Fruit fly (Drosophila melanogaster) whole organism, embryonic: ENCODE measurements around the gene snz.
A peak's percentile ranks its signal among the peaks of the same experiment; 100 is the strongest.

ENCODE experiments used
- Asciz ChIP-seq: fragments of 200-800 bp; sonication (Bioruptor generic); optimal IDR thresholded peaks from 2 replicates; lab custom pipeline; 2017; ENCODE audit warnings: missing biosample characterization, mild to moderate bottlenecking, missing genetic modification characterization, missing genetic modification reagents
- B-H2 ChIP-seq: fragments of 200-800 bp; sonication (Bioruptor generic); optimal IDR thresholded peaks from 2 replicates; lab custom pipeline; 2018; ENCODE audit warnings: missing biosample characterization, mild to moderate bottlenecking, missing genetic modification characterization
- CG10209 ChIP-seq: fragments of 200-800 bp; sonication (Bioruptor generic); optimal IDR thresholded peaks from 3 replicates; lab custom pipeline; 2017; ENCODE audit warnings: missing biosample characterization, mild to moderate bottlenecking, missing genetic modification characterization, missing genetic modification reagents
- CG10366 ChIP-seq: fragments of 200-800 bp; sonication (Bioruptor generic); IDR thresholded peaks from 2 replicates; pipeline ENCODE4 v1.3.6; 2022; ENCODE audit warnings: missing biosample characterization, missing genetic modification characterization
- CG11085 ChIP-seq: fragments of 200-800 bp; sonication (Bioruptor generic); IDR thresholded peaks from 2 replicates; pipeline ENCODE4 v1.3.6; 2022; ENCODE audit warnings: missing biosample characterization, missing genetic modification characterization
- CG12219 ChIP-seq: fragments of 200-800 bp; sonication (Bioruptor generic); optimal IDR thresholded peaks from 3 replicates; lab custom pipeline; 2018; ENCODE audit warnings: missing biosample characterization, mild to moderate bottlenecking, missing genetic modification characterization
- CG14710 ChIP-seq: fragments of 200-800 bp; sonication (Bioruptor generic); optimal IDR thresholded peaks from 3 replicates; lab custom pipeline; 2019; ENCODE audit warnings: missing biosample characterization, mild to moderate bottlenecking, missing genetic modification characterization, moderate library complexity
- CG17359 ChIP-seq: fragments of 200-800 bp; sonication (Bioruptor generic); optimal IDR thresholded peaks from 3 replicates; lab custom pipeline; 2018; ENCODE audit warnings: missing biosample characterization, mild to moderate bottlenecking, missing genetic modification characterization, moderate library complexity
- CG17385 ChIP-seq: fragments of 200-800 bp; sonication (Bioruptor generic); optimal IDR thresholded peaks from 3 replicates; lab custom pipeline; 2018; ENCODE audit warnings: missing biosample characterization, mild to moderate bottlenecking, missing genetic modification characterization
- CG18262 ChIP-seq: fragments of 200-800 bp; optimal IDR thresholded peaks from 3 replicates; lab custom pipeline; 2019; ENCODE audit warnings: missing biosample characterization, mild to moderate bottlenecking, missing genetic modification characterization, moderate library complexity
- CG2129 ChIP-seq: fragments of 200-800 bp; sonication (Bioruptor generic); IDR thresholded peaks from 2 replicates; pipeline ENCODE4 v1.3.6; 2022; ENCODE audit warnings: missing biosample characterization, missing genetic modification characterization; ENCODE audit not compliant: partially characterized antibody
- CG31224 ChIP-seq: fragments of 200-800 bp; sonication (Bioruptor generic); IDR thresholded peaks from 2 replicates; pipeline ENCODE4 v1.3.6; 2022; ENCODE audit warnings: missing biosample characterization, missing genetic modification characterization
- CG31365 ChIP-seq: fragments of 200-800 bp; sonication (Bioruptor generic); optimal IDR thresholded peaks from 2 replicates; lab custom pipeline; 2018; ENCODE audit warnings: missing biosample characterization, mild to moderate bottlenecking, missing genetic modification characterization
- CG31441 ChIP-seq: fragments of 200-800 bp; sonication (Bioruptor generic); IDR thresholded peaks from 2 replicates; pipeline ENCODE4 v1.3.6; 2022; ENCODE audit warnings: missing biosample characterization, missing genetic modification characterization
- CG4424 ChIP-seq: fragments of 200-800 bp; sonication (Bioruptor generic); optimal IDR thresholded peaks from 3 replicates; lab custom pipeline; 2016; ENCODE audit warnings: missing biosample characterization, missing genetic modification characterization
- CG6175 ChIP-seq: fragments of 200-800 bp; sonication (Bioruptor generic); IDR thresholded peaks from 3 replicates; pipeline ENCODE4 v1.3.6; 2022; ENCODE audit warnings: missing biosample characterization, missing genetic modification characterization
- CG6689 ChIP-seq: fragments of 200-800 bp; sonication (Bioruptor generic); IDR thresholded peaks from 2 replicates; pipeline ENCODE4 v1.3.6; 2022; ENCODE audit warnings: missing biosample characterization, missing genetic modification characterization
- CG7839 ChIP-seq: fragments of 200-800 bp; sonication (Bioruptor generic); optimal IDR thresholded peaks from 3 replicates; lab custom pipeline; 2018; ENCODE audit warnings: missing biosample characterization, mild to moderate bottlenecking, missing genetic modification characterization, moderate library complexity
- CG9727 ChIP-seq: fragments of 200-800 bp; sonication (Bioruptor generic); optimal IDR thresholded peaks from 3 replicates; lab custom pipeline; 2017; ENCODE audit warnings: missing biosample characterization, mild to moderate bottlenecking, missing genetic modification characterization
- CG9797 ChIP-seq: fragments of 200-800 bp; sonication (Bioruptor generic); optimal IDR thresholded peaks from 3 replicates; lab custom pipeline; 2018; ENCODE audit warnings: missing biosample characterization, mild to moderate bottlenecking, missing genetic modification characterization
- D19B ChIP-seq: fragments of 200-800 bp; sonication (Bioruptor generic); optimal IDR thresholded peaks from 2 replicates; lab custom pipeline; 2017; ENCODE audit warnings: missing biosample characterization, mild to moderate bottlenecking, missing genetic modification characterization
- Deaf1 ChIP-seq: fragments of 200-800 bp; optimal IDR thresholded peaks from 3 replicates; lab custom pipeline; 2019; ENCODE audit warnings: missing biosample characterization, mild to moderate bottlenecking, missing genetic modification characterization, moderate library complexity
- Dip3 ChIP-seq: fragments of 200-800 bp; sonication (Bioruptor generic); optimal IDR thresholded peaks from 3 replicates; lab custom pipeline; 2016; ENCODE audit warnings: missing biosample characterization, missing genetic modification characterization
- Elba2 ChIP-seq: fragments of 200-800 bp; sonication (Bioruptor generic); optimal IDR thresholded peaks from 3 replicates; lab custom pipeline; 2016; ENCODE audit warnings: missing biosample characterization, missing genetic modification characterization
- Fer1 ChIP-seq: fragments of 200-800 bp; sonication (Bioruptor generic); optimal IDR thresholded peaks from 2 replicates; lab custom pipeline; 2017; ENCODE audit warnings: missing biosample characterization, mild to moderate bottlenecking, missing genetic modification characterization
- Hey ChIP-seq: fragments of 200-800 bp; sonication (Bioruptor generic); optimal IDR thresholded peaks from 3 replicates; lab custom pipeline; 2018; ENCODE audit warnings: missing biosample characterization, mild to moderate bottlenecking, missing genetic modification characterization
- Hr78 ChIP-seq, 2 experiments: fragments of 200-800 bp in 1 of 2; fragments of >200 bp in 1 of 2; sonication (Bioruptor generic) in 1 of 2; optimal IDR thresholded peaks; 2 replicates each; lab custom pipeline; 2017 to 2019; ENCODE audit warnings: missing biosample characterization in 2 of 2, missing genetic modification characterization in 2 of 2, mild to moderate bottlenecking in 1 of 2, moderate library complexity in 1 of 2
- Jarid2 ChIP-seq: fragments of 200-800 bp; sonication (Bioruptor generic); optimal IDR thresholded peaks from 3 replicates; lab custom pipeline; 2017; ENCODE audit warnings: mild to moderate bottlenecking, missing biosample characterization, missing genetic modification reagents, missing genetic modification characterization
- Meics ChIP-seq: fragments of 200-800 bp; sonication (Bioruptor generic); optimal IDR thresholded peaks from 2 replicates; lab custom pipeline; 2017; ENCODE audit warnings: missing biosample characterization, mild to moderate bottlenecking, missing genetic modification characterization
- Nf-YA ChIP-seq: fragments of 200-800 bp; sonication (Bioruptor generic); IDR thresholded peaks from 2 replicates; pipeline ENCODE4 v1.3.6; 2022; ENCODE audit warnings: missing biosample characterization, missing genetic modification characterization
- NfI ChIP-seq: fragments of 200-800 bp; sonication (Bioruptor generic); optimal IDR thresholded peaks from 3 replicates; lab custom pipeline; 2018; ENCODE audit warnings: missing biosample characterization, mild to moderate bottlenecking, missing genetic modification characterization, moderate library complexity
- PHDP ChIP-seq: fragments of 200-800 bp; sonication (Bioruptor generic); optimal IDR thresholded peaks from 3 replicates; lab custom pipeline; 2018; ENCODE audit warnings: missing biosample characterization, mild to moderate bottlenecking, missing genetic modification characterization, moderate library complexity
- Ssrp ChIP-seq: fragments of 200-800 bp; sonication (Bioruptor generic); optimal IDR thresholded peaks from 2 replicates; lab custom pipeline; 2018; ENCODE audit warnings: missing biosample characterization, mild to moderate bottlenecking, missing genetic modification characterization, moderate library complexity
- al ChIP-seq: fragments of 200-800 bp; sonication (Bioruptor generic); IDR thresholded peaks from 2 replicates; pipeline ENCODE4 v1.3.6; 2022; ENCODE audit warnings: missing biosample characterization, missing genetic modification characterization
- chn ChIP-seq: fragments of 200-800 bp; sonication (Bioruptor generic); optimal IDR thresholded peaks from 2 replicates; lab custom pipeline; 2016; ENCODE audit warnings: missing biosample characterization, missing genetic modification characterization
- dmrt11E ChIP-seq: fragments of 200-800 bp; sonication (Bioruptor generic); optimal IDR thresholded peaks from 3 replicates; lab custom pipeline; 2018; ENCODE audit warnings: missing biosample characterization, mild to moderate bottlenecking, missing genetic modification characterization, moderate library complexity
- eyg ChIP-seq: fragments of 200-800 bp; sonication (Bioruptor generic); optimal IDR thresholded peaks from 3 replicates; lab custom pipeline; 2016; ENCODE audit warnings: missing biosample characterization, missing genetic modification characterization
- ind ChIP-seq: fragments of 200-800 bp; sonication (Bioruptor generic); optimal IDR thresholded peaks from 3 replicates; lab custom pipeline; 2016; ENCODE audit warnings: missing biosample characterization, missing genetic modification characterization
- sd ChIP-seq: fragments of 200-800 bp; sonication (Bioruptor generic); optimal IDR thresholded peaks from 3 replicates; lab custom pipeline; 2018; ENCODE audit warnings: missing biosample characterization, mild to moderate bottlenecking, missing genetic modification characterization, moderate library complexity
- sens-2 ChIP-seq: fragments of 200-800 bp; sonication (Bioruptor generic); IDR thresholded peaks from 2 replicates; pipeline ENCODE4 v1.3.6; 2022; ENCODE audit warnings: missing biosample characterization, missing genetic modification characterization
- shn ChIP-seq: fragments of 200-800 bp; sonication (Bioruptor generic); optimal IDR thresholded peaks from 3 replicates; lab custom pipeline; 2016; ENCODE audit warnings: missing biosample characterization, missing genetic modification characterization
- toy ChIP-seq: fragments of 200-800 bp; sonication (Bioruptor generic); IDR thresholded peaks from 2 replicates; pipeline ENCODE4 v1.3.6; 2022; ENCODE audit warnings: missing biosample characterization, missing genetic modification characterization
- yki ChIP-seq: fragments of >200 bp; optimal IDR thresholded peaks from 3 replicates; lab custom pipeline; 2018
- zf30C ChIP-seq: fragments of 200-800 bp; sonication (Bioruptor generic); optimal IDR thresholded peaks from 3 replicates; lab custom pipeline; 2018; ENCODE audit warnings: missing biosample characterization, mild to moderate bottlenecking, missing genetic modification characterization

Gene snz

dm6 chrX:7938482-7938804 is 26.6 kb downstream of the snz start (continued):
- TF ChIP-seq D19B (GFP tag; lab: Kevin White, UChicago) (no peak), CG31224 (GFP tag; lab: Robert Waterston, UW) (no peak), toy (GFP tag; lab: Robert Waterston, UW) (no peak), CG12219 (GFP tag; lab: Kevin White, UChicago) (no peak), chn (GFP tag; lab: Kevin White, UChicago) (peak; percentile 1)

dm6 chrX:7944151-7944713 is 32.3 kb downstream of the snz start:
- TF ChIP-seq B-H2 (GFP tag; lab: Kevin White, UChicago), result peak; percentile 16
- TF ChIP-seq Jarid2 (GFP tag; lab: Kevin White, UChicago), result peak; percentile 5
- TF ChIP-seq CG9797 (GFP tag; lab: Kevin White, UChicago), result no peak
- TF ChIP-seq sens-2 (GFP tag; lab: Robert Waterston, UW), result 0 out of 2 replicates have a peak, but pooled peaks have one; percentile 15
- no peak for TF ChIP-seq CG11085 (GFP tag; lab: Robert Waterston, UW)
- TF ChIP-seq Hey (tag; lab: Kevin White, UChicago), result no peak
- TF ChIP-seq CG4424 (GFP tag; lab: Kevin White, UChicago), result no peak
- TF ChIP-seq CG17385 (GFP tag; lab: Kevin White, UChicago), result peak; percentile 85
- peak; percentile 62 for TF ChIP-seq Elba2 (GFP tag; lab: Kevin White, UChicago)
- peak; percentile 57 for TF ChIP-seq CG31365 (tag; lab: Kevin White, UChicago)

dm6 chrX:7944772-7945722 is 33.2 kb downstream of the snz start:
- TF ChIP-seq CG6175 (GFP tag; lab: Robert Waterston, UW), result 0 out of 3 replicates have a peak, but pooled peaks have one; percentile 10
- no peak for TF ChIP-seq Nf-YA (GFP tag; lab: Robert Waterston, UW)
- TF ChIP-seq zf30C, result peak; percentile 68
- peak; percentile 12 for TF ChIP-seq Fer1 (GFP tag; lab: Kevin White, UChicago)
- TF ChIP-seq CG18262 (tag; lab: Kevin White, UChicago), result peak; percentile 46
- TF ChIP-seq dmrt11E (tag; lab: Kevin White, UChicago), result peak; percentile 8
- peak; percentile 3 for TF ChIP-seq CG10209 (GFP tag; lab: Kevin White, UChicago)
- peak; percentile 19 for TF ChIP-seq shn (GFP tag; lab: Kevin White, UChicago)
- no peak for TF ChIP-seq CG2129 (GFP tag; lab: Robert Waterston, UW)
- peak; percentile 34; the same call in 1 of the 2 replicates for TF ChIP-seq al (GFP tag; lab: Robert Waterston, UW)
- TF ChIP-seq Dip3, result peak; percentile 14
- no peak for TF ChIP-seq CG10366 (GFP tag; lab: Robert Waterston, UW)
- peak; percentile 7 for TF ChIP-seq yki
- TF ChIP-seq CG6689, result peak; percentile 47
- TF ChIP-seq Hr78 (GFP tag; optimal IDR thresholded peaks at IDR 0.05; lab: Kevin White, UChicago), result peak in 1 of 2 experiments; percentile 99
- peak; percentile 3 for TF ChIP-seq CG9727 (GFP tag; lab: Kevin White, UChicago)
- TF ChIP-seq sd (tag; lab: Kevin White, UChicago), result peak; percentile 91
- peak; percentile 13 for TF ChIP-seq Ssrp (tag; lab: Kevin White, UChicago)
- TF ChIP-seq CG31441 (GFP tag; lab: Robert Waterston, UW), result peak; percentile 41
- peak; percentile 36 for TF ChIP-seq NfI
- peak; percentile 49 for TF ChIP-seq Asciz (GFP tag; lab: Kevin White, UChicago)
- peak; percentile 35 for TF ChIP-seq Meics
- TF ChIP-seq eyg (GFP tag; lab: Kevin White, UChicago), result no peak
- peak; percentile 43 for TF ChIP-seq ind
- peak; percentile 30 for TF ChIP-seq CG7839 (tag; lab: Kevin White, UChicago)
- TF ChIP-seq Deaf1, result peak; percentile 42
- TF ChIP-seq PHDP, result peak; percentile 37
- peak; percentile 27 for TF ChIP-seq CG17359 (tag; lab: Kevin White, UChicago)
- peak; percentile 14 for TF ChIP-seq CG14710 (tag; lab: Kevin White, UChicago)
